Worm (Caenorhabditis elegans): ENCODE results near the gene gst-9.

The gst-9 gene

DNA sequence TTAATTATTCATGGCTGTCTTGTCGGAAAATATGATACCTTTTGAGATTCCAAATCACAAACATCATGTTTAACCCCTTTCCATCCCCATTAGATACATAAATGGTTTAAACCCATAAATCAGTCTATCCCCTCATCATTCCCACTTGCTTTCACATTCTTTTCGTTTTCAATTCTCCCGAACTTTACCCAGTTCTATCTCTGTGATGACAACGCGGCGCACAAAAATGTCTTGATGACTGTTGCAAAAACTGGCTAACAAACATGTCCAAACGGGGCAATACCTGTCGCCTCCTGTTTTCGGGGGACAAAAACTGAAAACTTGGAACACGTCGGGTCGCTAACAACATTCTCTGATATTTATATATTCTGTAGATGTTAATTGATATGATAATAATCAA is 25.3 kb upstream of the gst-9 start (continued):
- no peak for TF ChIP-seq lin-29 (GFP tag; IDR thresholded peaks at IDR 0.05)
- TF ChIP-seq F10B5.3 (tag; optimal IDR thresholded peaks at IDR 0.05): no peak
- TF ChIP-seq hlh-11 (tag; optimal IDR thresholded peaks at IDR 0.05): peak; percentile 71

DNA sequence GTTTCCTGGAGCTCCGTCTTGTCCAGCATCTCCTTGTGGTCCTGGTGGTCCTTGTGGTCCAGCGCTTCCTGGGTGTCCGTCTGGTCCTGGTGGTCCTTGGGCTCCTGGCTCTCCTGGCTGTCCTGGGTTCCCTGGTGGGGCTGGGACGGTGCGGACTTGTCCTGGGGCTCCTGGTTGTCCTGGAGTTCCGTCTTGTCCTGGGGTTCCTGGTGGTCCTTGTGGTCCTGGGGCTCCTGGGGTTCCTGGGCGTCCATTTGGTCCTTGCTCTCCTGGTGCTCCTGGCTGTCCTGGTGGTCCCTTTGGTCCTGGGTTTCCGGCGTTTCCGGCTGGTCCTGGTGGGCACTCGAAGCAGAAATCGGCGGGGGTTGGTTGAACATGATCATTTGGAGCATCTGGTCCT is 24.6 kb upstream of the gst-9 start:
- TF ChIP-seq set-16 (GFP tag; IDR thresholded peaks at IDR 0.05): peak; percentile 97
- TF ChIP-seq snpc-1.2 (GFP tag; IDR thresholded peaks at IDR 0.05): 0 out of 2 replicates have a peak, but pooled peaks have one; percentile 23

DNA sequence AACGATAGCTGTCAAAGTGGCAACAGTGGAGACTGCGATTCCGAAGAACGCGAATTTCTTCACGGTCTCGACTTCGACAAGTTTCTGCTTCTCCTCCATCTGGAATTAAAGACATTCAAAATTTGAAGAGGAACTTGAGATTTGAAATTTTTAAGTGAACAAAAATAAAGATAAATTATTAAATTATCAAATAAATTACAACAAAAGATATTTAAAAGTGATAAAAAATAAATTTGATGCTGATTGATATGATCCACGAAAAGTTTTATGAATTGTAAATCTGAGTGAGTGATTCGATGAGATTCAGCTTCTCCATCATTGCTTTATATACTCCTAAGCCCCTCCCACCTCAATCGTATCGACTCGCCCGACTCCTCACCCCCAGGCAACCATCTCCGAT is 23.9 kb upstream of the gst-9 start, which contains the start of gene col-17:
TSS of gene col-17 (minus strand) at position 101 of the 400 bp plus-strand sequence.
- no peak for TF ChIP-seq lin-13 (GFP tag; optimal IDR thresholded peaks at IDR 0.05)
- no peak for TF ChIP-seq zfp-3 (GFP tag; conservative IDR thresholded peaks at IDR 0.05)
- no peak for TF ChIP-seq dmd-8 (GFP tag; IDR thresholded peaks at IDR 0.05)
- TF ChIP-seq nhr-25 (tag; optimal IDR thresholded peaks at IDR 0.05; ENCODE audit: borderline replicate concordance, insufficient read depth): no peak
- TF ChIP-seq F49E8.2 (tag; optimal IDR thresholded peaks at IDR 0.05; ENCODE audit: borderline replicate concordance): no peak
- no peak for TF ChIP-seq attf-4 (tag; optimal IDR thresholded peaks at IDR 0.05)
- no peak for TF ChIP-seq daf-19 (GFP tag; conservative IDR thresholded peaks at IDR 0.05)
- TF ChIP-seq lsy-2 (tag; optimal IDR thresholded peaks at IDR 0.05): no peak
- no peak for TF ChIP-seq dmd-6 (GFP tag; IDR thresholded peaks at IDR 0.05)
- TF ChIP-seq zip-11 (GFP tag; IDR thresholded peaks at IDR 0.05): no peak
- no peak for TF ChIP-seq snpc-1.2 (GFP tag; IDR thresholded peaks at IDR 0.05)
- no peak for TF ChIP-seq nhr-48 (tag; optimal IDR thresholded peaks at IDR 0.05)
- TF ChIP-seq spr-3 (GFP tag; optimal IDR thresholded peaks at IDR 0.05): no peak
- no peak for TF ChIP-seq zfp-2 (tag; optimal IDR thresholded peaks at IDR 0.05)

DNA sequence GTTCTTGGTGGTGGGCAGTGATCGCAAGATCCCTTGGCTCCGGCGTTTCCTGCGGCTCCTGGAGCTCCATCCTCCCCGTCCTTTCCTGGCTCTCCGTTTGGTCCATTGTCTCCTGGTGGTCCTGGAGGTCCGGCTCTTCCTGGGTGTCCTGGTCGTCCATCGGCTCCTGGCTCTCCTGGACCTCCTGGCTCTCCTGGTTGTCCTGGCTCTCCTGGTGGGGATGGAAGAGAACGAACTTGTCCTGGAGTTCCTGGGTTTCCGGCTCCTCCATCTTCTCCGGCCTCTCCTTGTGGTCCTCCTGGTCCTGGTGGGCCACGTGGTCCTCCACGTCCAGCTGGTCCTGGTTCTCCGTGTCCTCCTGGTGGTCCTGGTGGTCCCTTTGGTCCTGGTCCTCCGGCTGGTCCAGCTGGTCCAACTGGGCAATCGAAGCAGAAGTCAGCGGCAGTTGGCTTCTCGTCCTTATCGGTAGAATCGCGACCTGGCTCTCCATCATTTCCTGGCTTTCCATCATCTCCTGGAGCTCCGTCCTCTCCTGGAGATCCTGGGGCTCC is 21.5 kb upstream of the gst-9 start:
- TF ChIP-seq Y48G9A.11 (GFP tag; IDR thresholded peaks at IDR 0.05): no peak
- no peak for TF ChIP-seq ZK337.2 (GFP tag; IDR thresholded peaks at IDR 0.05)
- no peak for TF ChIP-seq mxl-2 (GFP tag; conservative IDR thresholded peaks at IDR 0.05)
- no peak for TF ChIP-seq lsy-2 (tag; optimal IDR thresholded peaks at IDR 0.05)
- TF ChIP-seq dmd-9 (GFP tag; IDR thresholded peaks at IDR 0.05): no peak
- TF ChIP-seq ctbp-1 (GFP tag; IDR thresholded peaks at IDR 0.05): 0 out of 2 replicates have a peak, but pooled peaks have one; percentile 29
- no peak for TF ChIP-seq zip-2 (tag; optimal IDR thresholded peaks at IDR 0.05)
- no peak for TF ChIP-seq unc-39 (tag; optimal IDR thresholded peaks at IDR 0.05)
- no peak for TF ChIP-seq spr-3 (GFP tag; optimal IDR thresholded peaks at IDR 0.05)
- no peak for TF ChIP-seq php-3 (GFP tag; IDR thresholded peaks at IDR 0.05)
- no peak for TF ChIP-seq ceh-32 (tag; optimal IDR thresholded peaks at IDR 0.05; ENCODE audit: poor library complexity)
- 0 out of 2 replicates have a peak, but pooled peaks have one; percentile 33 for TF ChIP-seq egl-43 (GFP tag; IDR thresholded peaks at IDR 0.05)
- TF ChIP-seq madf-9 (GFP tag; conservative IDR thresholded peaks at IDR 0.05): peak; percentile 2; the same call in 1 of the 2 replicates
- no peak for TF ChIP-seq spr-1 (tag; optimal IDR thresholded peaks at IDR 0.05)
- no peak for TF ChIP-seq mes-2 (tag; optimal IDR thresholded peaks at IDR 0.05; ENCODE audit: poor library complexity, severe bottlenecking)
- no peak for TF ChIP-seq dve-1 (tag; optimal IDR thresholded peaks at IDR 0.05; ENCODE audit: insufficient read depth)
- peak; percentile 98 for TF ChIP-seq set-16 (GFP tag; IDR thresholded peaks at IDR 0.05)
- no peak for TF ChIP-seq unc-62 (GFP tag; optimal IDR thresholded peaks at IDR 0.05 in 1 of 2)
- TF ChIP-seq unc-62 (tag; optimal IDR thresholded peaks at IDR 0.05): no peak
- TF ChIP-seq hlh-11 (tag; optimal IDR thresholded peaks at IDR 0.05): no peak
- TF ChIP-seq T20F7.1 (GFP tag; optimal IDR thresholded peaks at IDR 0.05): no peak
- TF ChIP-seq F10B5.3 (tag; optimal IDR thresholded peaks at IDR 0.05): no peak
- no peak for TF ChIP-seq mxl-3 (GFP tag; optimal IDR thresholded peaks at IDR 0.05)
- no peak for TF ChIP-seq D1046.2 (GFP tag; IDR thresholded peaks at IDR 0.05)
- no peak for TF ChIP-seq F44E2.7 (GFP tag; IDR thresholded peaks at IDR 0.05)
- TF ChIP-seq aha-1 (tag): peak; percentile 7
- TF ChIP-seq ceh-82 (tag; optimal IDR thresholded peaks at IDR 0.05): no peak
- no peak for TF ChIP-seq hlh-30 (tag; optimal IDR thresholded peaks at IDR 0.05; ENCODE audit: insufficient read depth)
- TF ChIP-seq nhr-41 (GFP tag; IDR thresholded peaks at IDR 0.05): no peak
- TF ChIP-seq dmd-8 (GFP tag; IDR thresholded peaks at IDR 0.05): no peak
- TF ChIP-seq mdl-1 (tag; optimal IDR thresholded peaks at IDR 0.05): no peak
- no peak for TF ChIP-seq mdt-29 (GFP tag; IDR thresholded peaks at IDR 0.05)

Measured in whole organism, L4 larva.